Fruit fly (Drosophila melanogaster) whole organism, embryonic: ENCODE results near the gene Son.

Experiments
- Atf6 ChIP-seq: fragments of 200-800 bp; sonication (Bioruptor generic); IDR thresholded peaks from 2 replicates; pipeline ENCODE4 v1.3.6; 2022; ENCODE audit warnings: missing biosample characterization, missing genetic modification characterization
- CG1024 ChIP-seq: fragments of 200-800 bp; sonication (Bioruptor generic); IDR thresholded peaks from 2 replicates; pipeline ENCODE4 v1.3.6; 2022; ENCODE audit warnings: missing biosample characterization, missing genetic modification characterization
- CG10274 ChIP-seq: fragments of 200-800 bp; sonication (Bioruptor generic); optimal IDR thresholded peaks from 3 replicates; lab custom pipeline; 2017; ENCODE audit warnings: missing biosample characterization, mild to moderate bottlenecking, missing genetic modification characterization
- CG11247 ChIP-seq: fragments of 200-800 bp; sonication (Bioruptor generic); IDR thresholded peaks from 2 replicates; pipeline ENCODE4 v1.3.6; 2022; ENCODE audit warnings: missing biosample characterization, missing genetic modification characterization
- CG11504 ChIP-seq: fragments of 200-800 bp; sonication (Bioruptor generic); optimal IDR thresholded peaks from 3 replicates; lab custom pipeline; 2019; ENCODE audit warnings: missing biosample characterization, mild to moderate bottlenecking, missing genetic modification characterization, moderate library complexity
- CG12769 ChIP-seq: fragments of 200-800 bp; sonication (Bioruptor generic); optimal IDR thresholded peaks from 2 replicates; lab custom pipeline; 2019; ENCODE audit warnings: missing biosample characterization, mild to moderate bottlenecking, missing genetic modification characterization, moderate library complexity
- CG13123 ChIP-seq: fragments of 200-800 bp; sonication (Bioruptor generic); optimal IDR thresholded peaks from 2 replicates; lab custom pipeline; 2016; ENCODE audit warnings: missing biosample characterization, missing genetic modification characterization
- CG15011 ChIP-seq: fragments of 200-800 bp; sonication (Bioruptor generic); optimal IDR thresholded peaks from 3 replicates; lab custom pipeline; 2018; ENCODE audit warnings: missing biosample characterization, mild to moderate bottlenecking, missing genetic modification characterization
- CG17568 ChIP-seq: fragments of 200-800 bp; sonication (Bioruptor generic); optimal IDR thresholded peaks from 2 replicates; lab custom pipeline; 2018; ENCODE audit warnings: missing biosample characterization, mild to moderate bottlenecking, missing genetic modification characterization, moderate library complexity
- CG17802 ChIP-seq: fragments of 200-800 bp; sonication (Bioruptor generic); optimal IDR thresholded peaks from 2 replicates; lab custom pipeline; 2018; ENCODE audit warnings: missing biosample characterization, mild to moderate bottlenecking, missing genetic modification characterization, moderate library complexity
- CG18262 ChIP-seq: fragments of 200-800 bp; optimal IDR thresholded peaks from 3 replicates; lab custom pipeline; 2019; ENCODE audit warnings: missing biosample characterization, mild to moderate bottlenecking, missing genetic modification characterization, moderate library complexity
- CG2120 ChIP-seq: fragments of 200-800 bp; sonication (Bioruptor generic); optimal IDR thresholded peaks from 3 replicates; lab custom pipeline; 2016; ENCODE audit warnings: missing biosample characterization, missing genetic modification characterization
- CG2202 ChIP-seq: fragments of 200-800 bp; sonication (Bioruptor generic); optimal IDR thresholded peaks from 2 replicates; lab custom pipeline; 2018; ENCODE audit warnings: missing biosample characterization, mild to moderate bottlenecking, missing genetic modification characterization
- CG30403 ChIP-seq: fragments of 200-800 bp; sonication (Bioruptor generic); optimal IDR thresholded peaks from 3 replicates; lab custom pipeline; 2016; ENCODE audit warnings: missing biosample characterization, missing genetic modification characterization
- CG34224 ChIP-seq: fragments of 200-800 bp; sonication (Bioruptor generic); IDR thresholded peaks from 3 replicates; pipeline ENCODE4 v1.3.6; 2022; ENCODE audit warnings: missing biosample characterization, missing genetic modification characterization; ENCODE audit not compliant: partially characterized antibody
- CG34376 ChIP-seq: fragments of 200-800 bp; sonication (Bioruptor generic); optimal IDR thresholded peaks from 2 replicates; lab custom pipeline; 2018; ENCODE audit warnings: missing biosample characterization, mild to moderate bottlenecking, missing genetic modification characterization
- CG4707 ChIP-seq: fragments of 200-800 bp; sonication (Bioruptor generic); optimal IDR thresholded peaks from 2 replicates; lab custom pipeline; 2018; ENCODE audit warnings: missing biosample characterization, mild to moderate bottlenecking, missing genetic modification characterization, moderate library complexity
- CG6272 ChIP-seq: fragments of 200-800 bp; sonication (Bioruptor generic); IDR thresholded peaks from 2 replicates; pipeline ENCODE4 v1.3.6; 2022; ENCODE audit warnings: missing biosample characterization, missing genetic modification characterization
- CG6654 ChIP-seq: fragments of 200-800 bp; sonication (Bioruptor generic); optimal IDR thresholded peaks from 2 replicates; lab custom pipeline; 2017; ENCODE audit warnings: missing biosample characterization, mild to moderate bottlenecking, missing genetic modification characterization
- CG9932 ChIP-seq: fragments of 200-800 bp; sonication (Bioruptor generic); IDR thresholded peaks from 2 replicates; pipeline ENCODE4 v1.3.6; 2022; ENCODE audit warnings: missing biosample characterization, missing genetic modification characterization
- CTCF ChIP-seq: fragments of 200-800 bp; sonication (Bioruptor generic); optimal IDR thresholded peaks from 2 replicates; lab custom pipeline; 2017; ENCODE audit warnings: missing biosample characterization, mild to moderate bottlenecking, missing genetic modification characterization, moderate library complexity
- Dad ChIP-seq: fragments of 200-800 bp; sonication (Bioruptor generic); optimal IDR thresholded peaks from 3 replicates; lab custom pipeline; 2016; ENCODE audit warnings: missing biosample characterization, missing genetic modification characterization
- Dip3 ChIP-seq: fragments of 200-800 bp; sonication (Bioruptor generic); optimal IDR thresholded peaks from 3 replicates; lab custom pipeline; 2016; ENCODE audit warnings: missing biosample characterization, missing genetic modification characterization
- Ets65A ChIP-seq: fragments of 200-800 bp; sonication (Bioruptor generic); peaks from one replicate; lab custom pipeline; 2016; ENCODE audit warnings: missing biosample characterization, missing genetic modification characterization
- HHEX ChIP-seq: fragments of 200-800 bp; sonication (Bioruptor generic); optimal IDR thresholded peaks from 3 replicates; lab custom pipeline; 2017; ENCODE audit warnings: missing biosample characterization, mild to moderate bottlenecking, missing genetic modification characterization, missing genetic modification reagents
- Poxn ChIP-seq: fragments of 200-800 bp; sonication (Bioruptor generic); IDR thresholded peaks from 2 replicates; pipeline ENCODE4 v1.3.6; 2022; ENCODE audit warnings: missing biosample characterization, missing genetic modification characterization
- Rfx ChIP-seq: fragments of 200-800 bp; sonication (Bioruptor generic); IDR thresholded peaks from 2 replicates; pipeline ENCODE4 v1.3.6; 2022; ENCODE audit warnings: missing biosample characterization, missing genetic modification characterization
- Sox102F ChIP-seq: fragments of 200-800 bp; sonication (Bioruptor generic); optimal IDR thresholded peaks from 2 replicates; lab custom pipeline; 2018; ENCODE audit warnings: missing biosample characterization, mild to moderate bottlenecking, missing genetic modification characterization, moderate library complexity
- abd-A ChIP-seq: fragments of 200-800 bp; sonication (Bioruptor generic); optimal IDR thresholded peaks from 3 replicates; lab custom pipeline; 2019; ENCODE audit warnings: missing biosample characterization, mild to moderate bottlenecking, missing genetic modification characterization, moderate library complexity
- bigmax ChIP-seq: fragments of 200-800 bp; sonication (Bioruptor generic); optimal IDR thresholded peaks from 2 replicates; lab custom pipeline; 2018; ENCODE audit warnings: missing biosample characterization, mild to moderate bottlenecking, missing genetic modification characterization
- btn ChIP-seq: fragments of 200-800 bp; sonication (Bioruptor generic); optimal IDR thresholded peaks from 2 replicates; lab custom pipeline; 2016; ENCODE audit warnings: missing biosample characterization, missing genetic modification characterization
- cato ChIP-seq: fragments of 200-800 bp; sonication (Bioruptor generic); optimal IDR thresholded peaks from 2 replicates; lab custom pipeline; 2016; ENCODE audit warnings: missing biosample characterization, missing genetic modification characterization, borderline replicate concordance
- cg ChIP-seq: fragments of 200-800 bp; sonication (Bioruptor generic); optimal IDR thresholded peaks from 3 replicates; lab custom pipeline; 2019; ENCODE audit warnings: missing biosample characterization, mild to moderate bottlenecking, missing genetic modification characterization, moderate library complexity
- chinmo ChIP-seq: fragments of 200-800 bp; sonication (Bioruptor generic); IDR thresholded peaks from 4 replicates; pipeline ENCODE4 v1.3.6; 2022; ENCODE audit warnings: missing biosample characterization, missing genetic modification characterization; ENCODE audit not compliant: partially characterized antibody
- crp ChIP-seq, 2 experiments: fragments of 200-800 bp; sonication (Bioruptor generic); optimal IDR thresholded peaks; 2 replicates in 1 of 2; 3 replicates in 1 of 2; lab custom pipeline; 2017; ENCODE audit warnings: missing biosample characterization in 2 of 2, missing genetic modification characterization in 2 of 2, mild to moderate bottlenecking in 1 of 2, moderate library complexity in 1 of 2
- dmrt99B ChIP-seq: fragments of 200-800 bp; sonication (Bioruptor generic); optimal IDR thresholded peaks from 2 replicates; lab custom pipeline; 2018; ENCODE audit warnings: missing biosample characterization, mild to moderate bottlenecking, missing genetic modification characterization, moderate library complexity
- dysf ChIP-seq: fragments of 200-800 bp; sonication (Bioruptor generic); IDR thresholded peaks from 3 replicates; pipeline ENCODE4 v1.3.6; 2022; ENCODE audit warnings: missing biosample characterization, missing genetic modification characterization
- grn ChIP-seq: fragments of 200-800 bp; sonication (Bioruptor generic); optimal IDR thresholded peaks from 3 replicates; lab custom pipeline; 2017; ENCODE audit warnings: missing biosample characterization, missing genetic modification characterization
- ham ChIP-seq: fragments of 200-800 bp; sonication (Bioruptor generic); IDR thresholded peaks from 2 replicates; pipeline ENCODE4 v1.3.6; 2022; ENCODE audit warnings: missing biosample characterization, missing genetic modification characterization
- hbn ChIP-seq: fragments of 200-800 bp; sonication (Bioruptor generic); IDR thresholded peaks from 2 replicates; pipeline ENCODE4 v1.3.6; 2022; ENCODE audit warnings: missing biosample characterization, missing genetic modification characterization; ENCODE audit not compliant: partially characterized antibody
- jing ChIP-seq: fragments of 200-800 bp; sonication (Bioruptor generic); optimal IDR thresholded peaks from 2 replicates; lab custom pipeline; 2018; ENCODE audit warnings: missing biosample characterization, mild to moderate bottlenecking, missing genetic modification characterization
- maf-S ChIP-seq: fragments of 200-800 bp; sonication (Bioruptor generic); optimal IDR thresholded peaks from 2 replicates; lab custom pipeline; 2016; ENCODE audit warnings: missing biosample characterization, missing genetic modification characterization
- pan ChIP-seq, 4 experiments: fragments of >200 bp in 3 of 4; fragments of 200-800 bp in 1 of 4; sonication (Bioruptor generic) in 1 of 4; optimal IDR thresholded peaks in 3 of 4; IDR thresholded peaks in 1 of 4; 2 replicates each; pipeline versions ENCODE4 v1.3.6 to Lab custom; 2017 to 2022; ENCODE audit warnings: missing biosample characterization in 2 of 4, missing genetic modification characterization in 2 of 4, mixed read lengths in 1 of 4
- pnt ChIP-seq: fragments of 200-800 bp; sonication (Bioruptor generic); optimal IDR thresholded peaks from 3 replicates; lab custom pipeline; 2016; ENCODE audit warnings: missing biosample characterization, missing genetic modification characterization
- pzg ChIP-seq: fragments of 200-800 bp; sonication (Bioruptor generic); optimal IDR thresholded peaks from 3 replicates; lab custom pipeline; 2018; ENCODE audit warnings: missing biosample characterization, mild to moderate bottlenecking, missing genetic modification characterization, moderate library complexity
- rib ChIP-seq: fragments of 200-800 bp; sonication (Bioruptor generic); IDR thresholded peaks from 2 replicates; pipeline ENCODE4 v1.3.6; 2022; ENCODE audit warnings: missing biosample characterization, missing genetic modification characterization
- row ChIP-seq: fragments of 200-800 bp; sonication (Bioruptor generic); IDR thresholded peaks from 3 replicates; pipeline ENCODE4 v1.3.6; 2022; ENCODE audit warnings: missing biosample characterization, missing genetic modification characterization
- schlank ChIP-seq: fragments of 200-800 bp; sonication (Bioruptor generic); optimal IDR thresholded peaks from 2 replicates; lab custom pipeline; 2018; ENCODE audit warnings: missing biosample characterization, mild to moderate bottlenecking, missing genetic modification characterization
- scrt ChIP-seq: fragments of 200-800 bp; sonication (Bioruptor generic); optimal IDR thresholded peaks from 2 replicates; lab custom pipeline; 2018; ENCODE audit warnings: missing biosample characterization, mild to moderate bottlenecking, missing genetic modification characterization, moderate library complexity
- so ChIP-seq: fragments of 200-800 bp; sonication (Bioruptor generic); IDR thresholded peaks from 3 replicates; pipeline ENCODE4 v1.3.6; 2022; ENCODE audit warnings: missing biosample characterization, missing genetic modification characterization
- zen ChIP-seq: fragments of 200-800 bp; sonication (Bioruptor generic); optimal IDR thresholded peaks from 3 replicates; lab custom pipeline; 2018; ENCODE audit warnings: missing biosample characterization, mild to moderate bottlenecking, missing genetic modification characterization, moderate library complexity

The Son gene

dm6 chr3R:9613124-9613523 lies 35.3 kb downstream of the Son start (continued):
- TF ChIP-seq CG9932 (GFP tag; lab: Robert Waterston, UW) (peak; percentile 51), CG1024 (GFP tag; lab: Robert Waterston, UW) (peak; percentile 65), zen (tag; lab: Kevin White, UChicago) (no peak), chinmo (GFP tag; lab: Robert Waterston, UW) (no peak), CG2202 (no peak), CG2120 (peak; percentile 71), Ets65A (GFP tag; lab: Kevin White, UChicago) (peak; percentile 91), jing (GFP tag; lab: Kevin White, UChicago) (no peak), CG4707 (GFP tag; lab: Kevin White, UChicago) (no peak), CG34376 (GFP tag; lab: Kevin White, UChicago) (no peak), pzg (GFP tag; lab: Kevin White, UChicago) (no peak), hbn (GFP tag; lab: Robert Waterston, UW) (no peak), CG10274 (GFP tag; lab: Kevin White, UChicago) (peak; percentile 14), Atf6 (peak; percentile 59), CG17568 (GFP tag; lab: Kevin White, UChicago) (no peak), rib (GFP tag; lab: Robert Waterston, UW) (no peak), Dip3 (GFP tag; lab: Kevin White, UChicago) (peak; percentile 31), grn (no peak), scrt (peak; percentile 82), pan (optimal IDR thresholded peaks at IDR 0.05; lab: Kevin White, UChicago) (no peak), pan (GFP tag; optimal IDR thresholded peaks at IDR 0.05 in 1 of 2, IDR thresholded peaks at IDR 0.05 in 1 of 2) (peak in 1 of 2 experiments; percentile 72), dysf (GFP tag; lab: Robert Waterston, UW) (peak; percentile 80), row (GFP tag; lab: Robert Waterston, UW) (peak; percentile 64), CG6272 (GFP tag; lab: Robert Waterston, UW) (no peak), ham (GFP tag; lab: Robert Waterston, UW) (no peak), CG17802 (tag; lab: Kevin White, UChicago) (no peak), CG11504 (tag; lab: Kevin White, UChicago) (peak; percentile 83), cato (GFP tag; lab: Kevin White, UChicago) (no peak), so (GFP tag; lab: Robert Waterston, UW) (0 out of 3 replicates have a peak, but pooled peaks have one; percentile 51), HHEX (GFP tag; lab: Kevin White, UChicago) (peak; percentile 62), maf-S (GFP tag; lab: Kevin White, UChicago) (peak; percentile 33), pnt (GFP tag; lab: Kevin White, UChicago) (peak; percentile 31), Dad (peak; percentile 59), CTCF (GFP tag; lab: Kevin White, UChicago) (no peak), schlank (tag; lab: Kevin White, UChicago) (peak; percentile 7), CG15011 (peak; percentile 16), CG30403 (GFP tag; lab: Kevin White, UChicago) (peak; percentile 72), bigmax (GFP tag; lab: Kevin White, UChicago) (no peak), CG6654 (peak; percentile 33), CG12769 (tag; lab: Kevin White, UChicago) (peak; percentile 69), CG34224 (GFP tag; lab: Robert Waterston, UW) (no peak), Sox102F (peak; percentile 82), dmrt99B (tag; lab: Kevin White, UChicago) (peak; percentile 75), abd-A (no peak), btn (GFP tag; lab: Kevin White, UChicago) (no peak), Poxn (0 out of 2 replicates have a peak, but pooled peaks have one; percentile 8), crp (GFP tag; optimal IDR thresholded peaks at IDR 0.05; lab: Kevin White, UChicago) (no peak), Rfx (GFP tag; lab: Robert Waterston, UW) (peak; percentile 70), CG11247 (GFP tag; lab: Robert Waterston, UW) (0 out of 2 replicates have a peak, but pooled peaks have one; percentile 34), cg (GFP tag; lab: Kevin White, UChicago) (no peak), CG13123 (GFP tag; lab: Kevin White, UChicago) (no peak), CG18262 (tag; lab: Kevin White, UChicago) (no peak)
